Fruit fly (Drosophila melanogaster) whole organism, embryonic: ENCODE results near the gene Nep7.

Experiments
- Atf3 ChIP-seq: fragments of 200-800 bp; sonication (Bioruptor generic); optimal IDR thresholded peaks from 3 replicates; lab custom pipeline; 2016; ENCODE audit warnings: missing biosample characterization, missing genetic modification characterization
- CG10274 ChIP-seq: fragments of 200-800 bp; sonication (Bioruptor generic); optimal IDR thresholded peaks from 3 replicates; lab custom pipeline; 2017; ENCODE audit warnings: missing biosample characterization, mild to moderate bottlenecking, missing genetic modification characterization
- CG11504 ChIP-seq: fragments of 200-800 bp; sonication (Bioruptor generic); optimal IDR thresholded peaks from 3 replicates; lab custom pipeline; 2019; ENCODE audit warnings: missing biosample characterization, mild to moderate bottlenecking, missing genetic modification characterization, moderate library complexity
- CG14965 ChIP-seq: fragments of 200-800 bp; sonication (Bioruptor generic); optimal IDR thresholded peaks from 2 replicates; lab custom pipeline; 2016; ENCODE audit warnings: missing biosample characterization, missing genetic modification characterization, borderline replicate concordance
- CG16815 ChIP-seq: fragments of 200-800 bp; sonication (Bioruptor generic); optimal IDR thresholded peaks from 3 replicates; lab custom pipeline; 2017; ENCODE audit warnings: missing biosample characterization, mild to moderate bottlenecking, missing genetic modification characterization
- CG18599 ChIP-seq: fragments of 200-800 bp; sonication (Bioruptor generic); optimal IDR thresholded peaks from 3 replicates; lab custom pipeline; 2017; ENCODE audit warnings: missing biosample characterization, missing genetic modification characterization, mild to moderate bottlenecking, moderate library complexity, missing genetic modification reagents
- CG2120 ChIP-seq: fragments of 200-800 bp; sonication (Bioruptor generic); optimal IDR thresholded peaks from 3 replicates; lab custom pipeline; 2016; ENCODE audit warnings: missing biosample characterization, missing genetic modification characterization
- CG31365 ChIP-seq: fragments of 200-800 bp; sonication (Bioruptor generic); optimal IDR thresholded peaks from 2 replicates; lab custom pipeline; 2018; ENCODE audit warnings: missing biosample characterization, mild to moderate bottlenecking, missing genetic modification characterization
- CG31441 ChIP-seq: fragments of 200-800 bp; sonication (Bioruptor generic); IDR thresholded peaks from 2 replicates; pipeline ENCODE4 v1.3.6; 2022; ENCODE audit warnings: missing biosample characterization, missing genetic modification characterization
- CG3163 ChIP-seq: fragments of 200-800 bp; sonication (Bioruptor generic); optimal IDR thresholded peaks from 3 replicates; lab custom pipeline; 2016; ENCODE audit warnings: missing biosample characterization, missing genetic modification characterization
- CG3995 ChIP-seq: fragments of 200-800 bp; sonication (Bioruptor generic); optimal IDR thresholded peaks from 3 replicates; lab custom pipeline; 2016; ENCODE audit warnings: missing biosample characterization, missing genetic modification characterization
- CG4328 ChIP-seq: fragments of 200-800 bp; sonication (Bioruptor generic); optimal IDR thresholded peaks from 3 replicates; lab custom pipeline; 2017; ENCODE audit warnings: missing biosample characterization, missing genetic modification reagents, missing genetic modification characterization
- CG4730 ChIP-seq: fragments of 200-800 bp; sonication (Bioruptor generic); IDR thresholded peaks from 2 replicates; pipeline ENCODE4 v1.3.6; 2022; ENCODE audit warnings: missing biosample characterization, missing genetic modification characterization
- CG6175 ChIP-seq: fragments of 200-800 bp; sonication (Bioruptor generic); IDR thresholded peaks from 3 replicates; pipeline ENCODE4 v1.3.6; 2022; ENCODE audit warnings: missing biosample characterization, missing genetic modification characterization
- CG8388 ChIP-seq: fragments of 200-800 bp; sonication (Bioruptor generic); optimal IDR thresholded peaks from 2 replicates; lab custom pipeline; 2019; ENCODE audit warnings: missing biosample characterization, mild to moderate bottlenecking, missing genetic modification characterization, moderate library complexity
- CG8478 ChIP-seq: fragments of >200 bp; optimal IDR thresholded peaks from 2 replicates; lab custom pipeline; 2018
- CG8924 ChIP-seq: fragments of 200-800 bp; optimal IDR thresholded peaks from 3 replicates; lab custom pipeline; 2019; ENCODE audit warnings: missing biosample characterization, mild to moderate bottlenecking, missing genetic modification characterization, moderate library complexity
- CkIIα-i1 ChIP-seq: fragments of 200-800 bp; sonication (Bioruptor generic); IDR thresholded peaks from 2 replicates; pipeline ENCODE4 v1.3.6; 2022; ENCODE audit warnings: missing biosample characterization, missing genetic modification characterization
- Dfd ChIP-seq, 2 experiments: fragments of >200 bp; optimal IDR thresholded peaks; 2 replicates each; lab custom pipeline; 2017; ENCODE audit warnings: missing biosample characterization in 2 of 2, missing genetic modification characterization in 2 of 2
- Ets65A ChIP-seq: fragments of 200-800 bp; sonication (Bioruptor generic); peaks from one replicate; lab custom pipeline; 2016; ENCODE audit warnings: missing biosample characterization, missing genetic modification characterization
- Fer1 ChIP-seq: fragments of 200-800 bp; sonication (Bioruptor generic); optimal IDR thresholded peaks from 2 replicates; lab custom pipeline; 2017; ENCODE audit warnings: missing biosample characterization, mild to moderate bottlenecking, missing genetic modification characterization
- Fer2 ChIP-seq: fragments of 200-800 bp; sonication (Bioruptor generic); optimal IDR thresholded peaks from 2 replicates; lab custom pipeline; 2018; ENCODE audit warnings: missing biosample characterization, mild to moderate bottlenecking, missing genetic modification characterization, moderate library complexity
- HmgD ChIP-seq: fragments of 200-800 bp; sonication (Bioruptor generic); optimal IDR thresholded peaks from 3 replicates; lab custom pipeline; 2016; ENCODE audit warnings: missing biosample characterization, missing genetic modification characterization
- MBD-R2 ChIP-seq: fragments of 200-800 bp; sonication (Bioruptor generic); IDR thresholded peaks from 2 replicates; pipeline ENCODE4 v1.3.6; 2022; ENCODE audit warnings: missing biosample characterization, missing genetic modification characterization
- Med ChIP-seq: fragments of 200-800 bp; sonication (Bioruptor generic); peaks from one replicate; lab custom pipeline; 2016; ENCODE audit warnings: missing biosample characterization, missing genetic modification characterization, mild to moderate bottlenecking, inconsistent platforms, moderate library complexity
- PHDP ChIP-seq: fragments of 200-800 bp; sonication (Bioruptor generic); optimal IDR thresholded peaks from 3 replicates; lab custom pipeline; 2018; ENCODE audit warnings: missing biosample characterization, mild to moderate bottlenecking, missing genetic modification characterization, moderate library complexity
- Rfx ChIP-seq: fragments of 200-800 bp; sonication (Bioruptor generic); IDR thresholded peaks from 2 replicates; pipeline ENCODE4 v1.3.6; 2022; ENCODE audit warnings: missing biosample characterization, missing genetic modification characterization
- Rx ChIP-seq: fragments of 200-800 bp; sonication (Bioruptor generic); IDR thresholded peaks from 2 replicates; pipeline ENCODE4 v1.3.6; 2022; ENCODE audit warnings: missing biosample characterization, missing genetic modification characterization
- Sox102F ChIP-seq: fragments of 200-800 bp; sonication (Bioruptor generic); optimal IDR thresholded peaks from 2 replicates; lab custom pipeline; 2018; ENCODE audit warnings: missing biosample characterization, mild to moderate bottlenecking, missing genetic modification characterization, moderate library complexity
- Spps ChIP-seq: fragments of 200-800 bp; sonication (Bioruptor generic); optimal IDR thresholded peaks from 2 replicates; lab custom pipeline; 2018; ENCODE audit warnings: missing biosample characterization, mild to moderate bottlenecking, missing genetic modification characterization
- Sry-δ ChIP-seq: fragments of 200-800 bp; sonication (Bioruptor generic); optimal IDR thresholded peaks from 2 replicates; lab custom pipeline; 2016; ENCODE audit warnings: missing biosample characterization, missing genetic modification characterization
- Trl ChIP-seq, 3 experiments: fragments of >200 bp in 2 of 3; fragments of 200-800 bp in 1 of 3; sonication (Bioruptor generic) in 1 of 3; optimal IDR thresholded peaks; 2 replicates in 1 of 3; 3 replicates in 2 of 3; lab custom pipeline; 2016 to 2017; ENCODE audit warnings: missing biosample characterization in 1 of 3, missing genetic modification characterization in 1 of 3
- YL-1 ChIP-seq: fragments of 200-800 bp; sonication (Bioruptor generic); optimal IDR thresholded peaks from 3 replicates; lab custom pipeline; 2017; ENCODE audit warnings: missing biosample characterization, mild to moderate bottlenecking, missing genetic modification characterization
- ato ChIP-seq: fragments of 200-800 bp; sonication (Bioruptor generic); IDR thresholded peaks from 2 replicates; pipeline ENCODE4 v1.3.6; 2022; ENCODE audit warnings: missing biosample characterization, missing genetic modification characterization; ENCODE audit not compliant: partially characterized antibody
- bigmax ChIP-seq: fragments of 200-800 bp; sonication (Bioruptor generic); optimal IDR thresholded peaks from 2 replicates; lab custom pipeline; 2018; ENCODE audit warnings: missing biosample characterization, mild to moderate bottlenecking, missing genetic modification characterization
- dmrt99B ChIP-seq: fragments of 200-800 bp; sonication (Bioruptor generic); optimal IDR thresholded peaks from 2 replicates; lab custom pipeline; 2018; ENCODE audit warnings: missing biosample characterization, mild to moderate bottlenecking, missing genetic modification characterization, moderate library complexity
- ewg ChIP-seq: fragments of 200-800 bp; sonication (Bioruptor generic); optimal IDR thresholded peaks from 3 replicates; lab custom pipeline; 2017; ENCODE audit warnings: mild to moderate bottlenecking, missing biosample characterization, missing genetic modification reagents, missing genetic modification characterization
- gcm ChIP-seq: fragments of 200-800 bp; sonication (Bioruptor generic); optimal IDR thresholded peaks from 2 replicates; lab custom pipeline; 2019; ENCODE audit warnings: missing biosample characterization, mild to moderate bottlenecking, missing genetic modification characterization, moderate library complexity
- hbn ChIP-seq: fragments of 200-800 bp; sonication (Bioruptor generic); IDR thresholded peaks from 2 replicates; pipeline ENCODE4 v1.3.6; 2022; ENCODE audit warnings: missing biosample characterization, missing genetic modification characterization; ENCODE audit not compliant: partially characterized antibody
- pita ChIP-seq: fragments of 200-800 bp; sonication (Bioruptor generic); optimal IDR thresholded peaks from 2 replicates; lab custom pipeline; 2017; ENCODE audit warnings: missing biosample characterization, mild to moderate bottlenecking, missing genetic modification characterization
- row ChIP-seq: fragments of 200-800 bp; sonication (Bioruptor generic); IDR thresholded peaks from 3 replicates; pipeline ENCODE4 v1.3.6; 2022; ENCODE audit warnings: missing biosample characterization, missing genetic modification characterization
- scrt ChIP-seq: fragments of 200-800 bp; sonication (Bioruptor generic); optimal IDR thresholded peaks from 2 replicates; lab custom pipeline; 2018; ENCODE audit warnings: missing biosample characterization, mild to moderate bottlenecking, missing genetic modification characterization, moderate library complexity
- sens ChIP-seq: fragments of 200-800 bp; sonication (Bioruptor generic); peaks from one replicate; lab custom pipeline; 2016; ENCODE audit warnings: missing biosample characterization, missing genetic modification characterization
- slp2 ChIP-seq: fragments of 200-800 bp; sonication (Bioruptor generic); optimal IDR thresholded peaks from 2 replicates; lab custom pipeline; 2016; ENCODE audit warnings: missing biosample characterization, missing genetic modification characterization
- sna ChIP-seq: fragments of 200-800 bp; sonication (Bioruptor generic); IDR thresholded peaks from 2 replicates; pipeline ENCODE4 v1.3.6; 2022; ENCODE audit warnings: missing biosample characterization, missing genetic modification characterization; ENCODE audit not compliant: partially characterized antibody
- trh ChIP-seq: fragments of 200-800 bp; sonication (Bioruptor generic); optimal IDR thresholded peaks from 2 replicates; lab custom pipeline; 2016; ENCODE audit warnings: missing biosample characterization, missing genetic modification characterization

Gene Nep7

dm6 chr3R:27988647-27989430 is 34.1 kb downstream of the Nep7 start (continued):
- TF ChIP-seq CG8388 (GFP tag; lab: Kevin White, UChicago) = peak; percentile 29
- TF ChIP-seq CG31441 (GFP tag; lab: Robert Waterston, UW) = peak; percentile 31; the same call in 1 of the 2 replicates
- no peak for TF ChIP-seq sna (GFP tag; lab: Robert Waterston, UW)
- TF ChIP-seq Trl (optimal IDR thresholded peaks at IDR 0.05; lab: Kevin White, UChicago) = peak; percentile 73 to 82
- peak; percentile 4 for TF ChIP-seq Trl (GFP tag; optimal IDR thresholded peaks at IDR 0.05; lab: Kevin White, UChicago)
- no peak for TF ChIP-seq gcm (GFP tag; lab: Kevin White, UChicago)
- no peak for TF ChIP-seq Dfd (GFP tag; optimal IDR thresholded peaks at IDR 0.05; lab: Kevin White, UChicago)
- TF ChIP-seq slp2 (GFP tag; lab: Kevin White, UChicago) = no peak
- peak; percentile 76 for TF ChIP-seq row (GFP tag; lab: Robert Waterston, UW)
- TF ChIP-seq CG3163 = peak; percentile 23

DNA sequence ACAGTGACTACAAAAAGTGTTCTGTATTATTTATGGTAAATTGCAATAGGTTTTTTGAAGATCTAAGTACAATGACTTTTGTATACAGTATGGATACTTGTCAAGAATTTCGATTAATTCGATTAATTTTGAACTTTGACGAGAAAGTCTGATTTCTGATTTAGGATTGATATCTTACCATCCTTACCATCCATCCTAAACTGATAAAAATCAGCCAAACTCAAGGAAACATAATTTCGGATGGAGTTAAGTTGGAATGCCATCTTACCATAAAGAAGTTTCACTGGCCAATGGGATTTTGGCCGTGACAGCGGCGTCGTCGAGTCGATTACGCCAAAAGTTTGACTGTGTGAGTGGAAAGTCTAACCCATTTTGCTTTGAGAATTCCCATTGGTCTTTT is 35.9 kb downstream of the Nep7 start, which contains the start of gene CG4815:
CG4815 (minus strand) TSS at position 101 of the 400 bp plus-strand sequence.
- TF ChIP-seq CG6175 (no peak), Fer2 (tag; lab: Kevin White, UChicago) (no peak), CG16815 (no peak), PHDP (tag; lab: Kevin White, UChicago) (no peak), ato (GFP tag; lab: Robert Waterston, UW) (no peak)

- TF ChIP-seq ewg (GFP tag; lab: Kevin White, UChicago) = no peak
- no peak for TF ChIP-seq CG31365 (tag; lab: Kevin White, UChicago)
- TF ChIP-seq hbn (GFP tag; lab: Robert Waterston, UW) = no peak
- no peak for TF ChIP-seq CkIIα-i1
- no peak for TF ChIP-seq Rfx
- TF ChIP-seq dmrt99B (tag; lab: Kevin White, UChicago) = peak; percentile 15
- no peak for TF ChIP-seq HmgD (GFP tag; lab: Kevin White, UChicago)
- no peak for TF ChIP-seq Sry-δ (GFP tag; lab: Kevin White, UChicago)
- peak; percentile 32; the same call in 1 of the 3 replicates for TF ChIP-seq row (GFP tag; lab: Robert Waterston, UW)
- no peak for TF ChIP-seq ato (GFP tag; lab: Robert Waterston, UW)
- TF ChIP-seq CG4730 (GFP tag; lab: Robert Waterston, UW) = no peak
- TF ChIP-seq Fer1 (GFP tag; lab: Kevin White, UChicago) = peak; percentile 15
- TF ChIP-seq bigmax (GFP tag; lab: Kevin White, UChicago) = no peak
- TF ChIP-seq CG14965 = no peak
- no peak for TF ChIP-seq trh (GFP tag; lab: Kevin White, UChicago)
- TF ChIP-seq CG8924 (tag; lab: Kevin White, UChicago) = no peak
- TF ChIP-seq Ets65A = no peak
- TF ChIP-seq CG10274 = peak; percentile 36
- TF ChIP-seq CG4328 = no peak
- no peak for TF ChIP-seq Med (GFP tag; lab: Kevin White, UChicago)
- TF ChIP-seq YL-1 (GFP tag; lab: Kevin White, UChicago) = no peak
- no peak for TF ChIP-seq Atf3 (GFP tag; lab: Kevin White, UChicago)
- TF ChIP-seq CG18599 = peak; percentile 27
- no peak for TF ChIP-seq Sox102F (GFP tag; lab: Kevin White, UChicago)
- TF ChIP-seq CG11504 (tag; lab: Kevin White, UChicago) = peak; percentile 7
- no peak for TF ChIP-seq Rx (GFP tag; lab: Robert Waterston, UW)
- peak; percentile 31 for TF ChIP-seq CG2120 (GFP tag; lab: Kevin White, UChicago)
- peak; percentile 67 for TF ChIP-seq sens (GFP tag; lab: Kevin White, UChicago)
- no peak for TF ChIP-seq CG3995
- TF ChIP-seq pita (GFP tag; lab: Kevin White, UChicago) = no peak
- no peak for TF ChIP-seq Spps
- no peak for TF ChIP-seq CG8478 (lab: Kevin White, UChicago)
- TF ChIP-seq scrt (GFP tag; lab: Kevin White, UChicago) = peak; percentile 8
- TF ChIP-seq MBD-R2 (GFP tag; lab: Robert Waterston, UW) = no peak
Observed at dm6 chr3R:28004034-28004433, 49.3 kb downstream of the Nep7 start.
